Worm (Caenorhabditis elegans) whole organism, L3 larva: ENCODE data around the gene dsh-1.

Experiments used
- ZK546.5 ChIP-seq: sonication (generic microtip); optimal IDR thresholded peaks from 2 replicates; lab custom pipeline; 2017; ENCODE audit warnings: missing biosample characterization, missing genetic modification characterization
- aly-2 ChIP-seq: fragments of 150-350 bp; optimal IDR thresholded peaks from 2 replicates; lab custom pipeline; 2014; ENCODE audit warnings: missing biosample characterization, missing genetic modification characterization
- ceh-82 ChIP-seq: fragments of 150-350 bp; optimal IDR thresholded peaks from 2 replicates; lab custom pipeline; 2014; ENCODE audit warnings: missing biosample characterization, missing genetic modification characterization
- daf-12 ChIP-seq: fragments of 150-350 bp; optimal IDR thresholded peaks from 2 replicates; lab custom pipeline; 2014; ENCODE audit warnings: missing biosample characterization, missing genetic modification reagents, missing genetic modification characterization
- fos-1 ChIP-seq: fragments of 150-350 bp; optimal IDR thresholded peaks from 2 replicates; lab custom pipeline; 2014; ENCODE audit warnings: missing biosample characterization, missing genetic modification characterization
- jun-1 ChIP-seq: fragments of 150-350 bp; optimal IDR thresholded peaks from 2 replicates; lab custom pipeline; 2014; ENCODE audit warnings: missing biosample characterization, missing genetic modification reagents, missing genetic modification characterization
- mdl-1 ChIP-seq: fragments of 150-350 bp; optimal IDR thresholded peaks from 2 replicates; lab custom pipeline; 2014; ENCODE audit warnings: missing biosample characterization, missing genetic modification characterization
- nhr-23 ChIP-seq: fragments of 150-350 bp; optimal IDR thresholded peaks from 2 replicates; lab custom pipeline; 2014; ENCODE audit warnings: missing biosample characterization, missing genetic modification reagents, missing genetic modification characterization
- nhr-237 ChIP-seq: fragments of 150-350 bp; optimal IDR thresholded peaks from 2 replicates; lab custom pipeline; 2014; ENCODE audit warnings: missing biosample characterization, missing genetic modification characterization
- nhr-25 ChIP-seq: sonication (generic microtip); optimal IDR thresholded peaks from 2 replicates; lab custom pipeline; 2017; ENCODE audit warnings: missing biosample characterization, missing genetic modification characterization
- nhr-77 ChIP-seq: fragments of 150-350 bp; optimal IDR thresholded peaks from 2 replicates; lab custom pipeline; 2014; ENCODE audit warnings: missing biosample characterization, missing genetic modification characterization
- pha-4 ChIP-seq: fragments of 150-350 bp; optimal IDR thresholded peaks from 2 replicates; lab custom pipeline; 2014; ENCODE audit warnings: missing biosample characterization, missing genetic modification reagents, missing genetic modification characterization
- skn-1 ChIP-seq: fragments of 150-350 bp; optimal IDR thresholded peaks from 2 replicates; lab custom pipeline; 2014; ENCODE audit warnings: missing biosample characterization, missing genetic modification characterization
- tbx-2 ChIP-seq: sonication (generic microtip); optimal IDR thresholded peaks from 2 replicates; lab custom pipeline; 2016; ENCODE audit warnings: mild to moderate bottlenecking, missing genetic modification characterization, missing compliant biosample characterization

DNA sequence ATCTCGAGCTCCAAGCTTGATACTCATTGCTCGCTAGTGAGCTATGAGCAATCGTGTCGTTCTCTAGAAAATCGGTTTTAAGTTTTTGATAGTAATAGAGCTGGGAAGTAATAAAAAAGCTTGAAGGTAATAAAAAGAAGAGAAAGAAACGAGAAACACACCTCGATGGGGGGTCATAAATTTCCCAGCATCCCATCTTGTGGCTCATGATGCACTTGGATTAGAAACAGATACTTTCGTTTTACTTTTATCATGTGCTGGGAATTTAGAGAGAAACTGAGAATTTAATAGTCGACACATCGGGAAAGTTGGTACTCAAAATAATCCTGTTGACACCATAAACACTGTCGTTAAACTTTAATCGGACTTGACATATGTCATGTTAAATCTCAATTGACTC lies 4.5 kb downstream of the dsh-1 start:
- TF ChIP-seq fos-1 (tag; lab: Kevin White, UChicago): no peak
- no peak for TF ChIP-seq nhr-77
- no peak for TF ChIP-seq pha-4 (tag; lab: Kevin White, UChicago)
- TF ChIP-seq nhr-25: no peak
- TF ChIP-seq nhr-23 (tag; lab: Kevin White, UChicago): no peak
- TF ChIP-seq nhr-237 (tag; lab: Kevin White, UChicago): no peak
- TF ChIP-seq skn-1 (tag; lab: Kevin White, UChicago): no peak
- no peak for TF ChIP-seq daf-12 (tag; lab: Kevin White, UChicago)
- TF ChIP-seq aly-2 (tag; lab: Kevin White, UChicago): no peak
- no peak for TF ChIP-seq jun-1 (tag; lab: Kevin White, UChicago)
- TF ChIP-seq ceh-82: no peak
- no peak for TF ChIP-seq ZK546.5 (tag; lab: Kevin White, UChicago)
- no peak for TF ChIP-seq tbx-2 (tag; lab: Kevin White, UChicago)
- TF ChIP-seq mdl-1: no peak
